Worm (Caenorhabditis elegans): ENCODE measurements around the gene nhr-239.

- TF ChIP-seq nhr-77 (tag; optimal IDR thresholded peaks at IDR 0.05): no peak
- TF ChIP-seq rnt-1 (tag; optimal IDR thresholded peaks at IDR 0.05): no peak
- no peak for TF ChIP-seq tlp-1 (tag; optimal IDR thresholded peaks at IDR 0.05)
- no peak for TF ChIP-seq skn-1 (tag; optimal IDR thresholded peaks at IDR 0.05)
- TF ChIP-seq ztf-4 (tag; optimal IDR thresholded peaks at IDR 0.05): no peak
- TF ChIP-seq ama-1 (optimal IDR thresholded peaks at IDR 0.05): no peak
- no peak for TF ChIP-seq dpl-1 (GFP tag; optimal IDR thresholded peaks at IDR 0.05)
- no peak for TF ChIP-seq unc-62 (GFP tag; optimal IDR thresholded peaks at IDR 0.05)
- TF ChIP-seq lir-3 (tag; optimal IDR thresholded peaks at IDR 0.05; ENCODE audit: poor library complexity): no peak
- no peak for TF ChIP-seq F16B12.6 (tag; optimal IDR thresholded peaks at IDR 0.05)
- TF ChIP-seq fos-1 (tag; optimal IDR thresholded peaks at IDR 0.05): no peak
- no peak for TF ChIP-seq unc-98 (GFP tag; IDR thresholded peaks at IDR 0.05)
Observed at ce11 chrIII:2551981-2552380, 9.5 kb upstream of the nhr-239 start.

Measured in whole organism, L1 larva.